Worm (Caenorhabditis elegans): Measurements from ENCODE around the gene glb-28.

Gene glb-28

ce11 chrX:15317146-15317545 lies at the start of gene glb-28:
Gene glb-28 (minus strand): TSS chrX:15317246.
- no peak for TF ChIP-seq unc-62 (GFP tag; optimal IDR thresholded peaks at IDR 0.05)
- TF ChIP-seq xbp-1 (tag; optimal IDR thresholded peaks at IDR 0.05), result no peak
- TF ChIP-seq mab-9 (GFP tag; IDR thresholded peaks at IDR 0.05), result no peak
- TF ChIP-seq ceh-8 (GFP tag; optimal IDR thresholded peaks at IDR 0.05), result no peak
- no peak for TF ChIP-seq mep-1 (tag; optimal IDR thresholded peaks at IDR 0.05)
- TF ChIP-seq tlp-1 (tag; optimal IDR thresholded peaks at IDR 0.05), result no peak
- no peak for TF ChIP-seq blmp-1 (tag; optimal IDR thresholded peaks at IDR 0.05)
- no peak for TF ChIP-seq lin-35 (GFP tag; optimal IDR thresholded peaks at IDR 0.05)
- no peak for TF ChIP-seq nhr-47 (tag; optimal IDR thresholded peaks at IDR 0.05)
- TF ChIP-seq lsy-2 (tag; optimal IDR thresholded peaks at IDR 0.05), result no peak
- TF ChIP-seq egl-13 (tag; optimal IDR thresholded peaks at IDR 0.05), result no peak
- TF ChIP-seq unc-130 (tag; optimal IDR thresholded peaks at IDR 0.05), result no peak
- no peak for TF ChIP-seq efl-1 (optimal IDR thresholded peaks at IDR 0.05)
- no peak for TF ChIP-seq efl-1 (GFP tag; optimal IDR thresholded peaks at IDR 0.05 in 1 of 2)
- no peak for TF ChIP-seq zag-1 (tag; optimal IDR thresholded peaks at IDR 0.05)

ce11 chrX:15365767-15366177 lies 48.7 kb upstream of the glb-28 start, which contains the start of gene C33A11.2:
Gene C33A11.2 (plus strand): TSS chrX:15365992.
- TF ChIP-seq lsy-2 (tag; optimal IDR thresholded peaks at IDR 0.05) (no peak), blmp-1 (tag; optimal IDR thresholded peaks at IDR 0.05) (peak; percentile 42), lin-35 (GFP tag; optimal IDR thresholded peaks at IDR 0.05) (peak in 1 of 2 experiments; percentile 6), ceh-82 (tag; optimal IDR thresholded peaks at IDR 0.05) (no peak)

DNA sequence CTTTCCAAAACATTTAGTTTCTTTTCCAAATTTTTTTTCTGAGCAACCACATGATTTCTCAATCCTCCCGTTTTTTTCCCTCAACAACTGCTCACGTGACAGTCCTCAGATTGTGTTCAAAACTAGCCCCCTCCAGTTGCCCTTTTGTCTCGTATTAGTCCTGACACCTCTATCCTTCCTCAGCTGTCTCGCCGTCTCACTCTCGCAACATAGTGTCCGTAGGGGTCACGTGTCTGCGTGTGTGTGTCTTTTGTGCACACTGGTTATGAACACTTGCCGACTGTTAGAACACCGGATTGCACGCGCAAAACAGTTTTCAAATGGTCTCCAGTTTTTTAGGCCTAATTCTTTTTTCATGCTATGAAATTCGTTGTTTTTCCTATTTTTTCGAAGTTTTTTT lies 48.2 kb upstream of the glb-28 start:
- 0 out of 2 replicates have a peak, but pooled peaks have one; percentile 22 for TF ChIP-seq ceh-88 (GFP tag; IDR thresholded peaks at IDR 0.05)
- TF ChIP-seq fos-1 (tag; optimal IDR thresholded peaks at IDR 0.05), result peak; percentile 1
- no peak for TF ChIP-seq zag-1 (tag; optimal IDR thresholded peaks at IDR 0.05)
- no peak for TF ChIP-seq aly-2 (tag; optimal IDR thresholded peaks at IDR 0.05)
- no peak for TF ChIP-seq hlh-4 (tag; optimal IDR thresholded peaks at IDR 0.05)
- TF ChIP-seq egl-27 (tag; optimal IDR thresholded peaks at IDR 0.05), result no peak
- peak; percentile 76 for TF ChIP-seq lir-3 (tag; optimal IDR thresholded peaks at IDR 0.05; ENCODE audit: poor library complexity)
- TF ChIP-seq ces-1 (GFP tag; optimal IDR thresholded peaks at IDR 0.05), result no peak
- peak in 1 of 2 experiments; percentile 95 for TF ChIP-seq mdl-1 (tag; optimal IDR thresholded peaks at IDR 0.05)
- no peak for TF ChIP-seq zip-4 (GFP tag; optimal IDR thresholded peaks at IDR 0.05)
- peak; percentile 62 for TF ChIP-seq fkh-8 (tag; optimal IDR thresholded peaks at IDR 0.05)
- peak; percentile 3 for TF ChIP-seq nhr-11 (tag; optimal IDR thresholded peaks at IDR 0.05)
- peak; percentile 57 for TF ChIP-seq C16A3.4 (tag; optimal IDR thresholded peaks at IDR 0.05)
- no peak for TF ChIP-seq C04F5.9 (tag; optimal IDR thresholded peaks at IDR 0.05)
- TF ChIP-seq hpl-2 (GFP tag; optimal IDR thresholded peaks at IDR 0.05), result no peak
- TF ChIP-seq Y116A8C.19 (tag; optimal IDR thresholded peaks at IDR 0.05; ENCODE audit: borderline replicate concordance), result no peak
- no peak for TF ChIP-seq ceh-63 (GFP tag; optimal IDR thresholded peaks at IDR 0.05)
- TF ChIP-seq nhr-19 (GFP tag; conservative IDR thresholded peaks at IDR 0.05), result peak; percentile 71
- TF ChIP-seq fkh-10 (GFP tag; optimal IDR thresholded peaks at IDR 0.05), result peak; percentile 41
- TF ChIP-seq efl-1 (optimal IDR thresholded peaks at IDR 0.05), result peak; percentile 31 to 50
- TF ChIP-seq efl-1 (GFP tag; optimal IDR thresholded peaks at IDR 0.05 in 1 of 2), result peak; percentile 46 to 95
- no peak for TF ChIP-seq vab-15 (tag; optimal IDR thresholded peaks at IDR 0.05)
- TF ChIP-seq rnt-1 (tag; optimal IDR thresholded peaks at IDR 0.05), result peak; percentile 84
- peak; percentile 75 for TF ChIP-seq grh-1 (GFP tag; IDR thresholded peaks at IDR 0.05)
- peak; percentile 74 for TF ChIP-seq lin-13 (GFP tag; optimal IDR thresholded peaks at IDR 0.05)
- peak; percentile 66 for TF ChIP-seq unc-86 (tag; optimal IDR thresholded peaks at IDR 0.05)
- peak in 1 of 2 experiments; percentile 27 for TF ChIP-seq ztf-11 (tag; optimal IDR thresholded peaks at IDR 0.05)
- TF ChIP-seq nhr-28 (tag; optimal IDR thresholded peaks at IDR 0.05), result no peak
- TF ChIP-seq pqm-1 (tag; optimal IDR thresholded peaks at IDR 0.05), result no peak
- peak; percentile 59 for TF ChIP-seq snpc-4 (tag; optimal IDR thresholded peaks at IDR 0.05)
- TF ChIP-seq swsn-7 (tag; optimal IDR thresholded peaks at IDR 0.05), result peak; percentile 66
- TF ChIP-seq ceh-90 (tag; optimal IDR thresholded peaks at IDR 0.05), result no peak
- TF ChIP-seq nhr-77 (tag; optimal IDR thresholded peaks at IDR 0.05), result peak; percentile 35
- TF ChIP-seq unc-62 (GFP tag; optimal IDR thresholded peaks at IDR 0.05), result no peak
- TF ChIP-seq nhr-90 (tag; optimal IDR thresholded peaks at IDR 0.05; ENCODE audit: poor library complexity), result peak; percentile 44
- TF ChIP-seq lin-15B (tag; optimal IDR thresholded peaks at IDR 0.05), result no peak
- TF ChIP-seq isw-1 (GFP tag; IDR thresholded peaks at IDR 0.05), result peak; percentile 32
- no peak for TF ChIP-seq unc-130 (tag; optimal IDR thresholded peaks at IDR 0.05)
- TF ChIP-seq blmp-1 (tag; optimal IDR thresholded peaks at IDR 0.05), result peak; percentile 46
